Fruit fly (Drosophila melanogaster) whole organism, embryonic: ENCODE data around the gene meso18E.

ENCODE experiments used
- Abd-B ChIP-seq: fragments of 200-800 bp; sonication (Bioruptor generic); optimal IDR thresholded peaks from 2 replicates; lab custom pipeline; 2018; ENCODE audit warnings: missing biosample characterization, mild to moderate bottlenecking, missing genetic modification characterization, moderate library complexity
- Asciz ChIP-seq: fragments of 200-800 bp; sonication (Bioruptor generic); optimal IDR thresholded peaks from 2 replicates; lab custom pipeline; 2017; ENCODE audit warnings: missing biosample characterization, mild to moderate bottlenecking, missing genetic modification characterization, missing genetic modification reagents
- CG1024 ChIP-seq: fragments of 200-800 bp; sonication (Bioruptor generic); IDR thresholded peaks from 2 replicates; pipeline ENCODE4 v1.3.6; 2022; ENCODE audit warnings: missing biosample characterization, missing genetic modification characterization
- CG10462 ChIP-seq: fragments of 200-800 bp; sonication (Bioruptor generic); optimal IDR thresholded peaks from 2 replicates; lab custom pipeline; 2016; ENCODE audit warnings: missing biosample characterization, missing genetic modification characterization
- CG11093 ChIP-seq: fragments of 200-800 bp; sonication (Bioruptor generic); IDR thresholded peaks from 3 replicates; pipeline ENCODE4 v1.3.6; 2022; ENCODE audit warnings: missing biosample characterization, missing genetic modification characterization
- CG12391 ChIP-seq: fragments of 200-800 bp; sonication (Bioruptor generic); optimal IDR thresholded peaks from 3 replicates; lab custom pipeline; 2018; ENCODE audit warnings: missing biosample characterization, mild to moderate bottlenecking, missing genetic modification characterization, moderate library complexity
- CG12659 ChIP-seq: fragments of 200-800 bp; sonication (Bioruptor generic); optimal IDR thresholded peaks from 3 replicates; lab custom pipeline; 2017; ENCODE audit warnings: mild to moderate bottlenecking, missing biosample characterization, missing genetic modification reagents, missing genetic modification characterization
- CG12744 ChIP-seq: fragments of 200-800 bp; sonication (Bioruptor generic); optimal IDR thresholded peaks from 2 replicates; lab custom pipeline; 2016; ENCODE audit warnings: missing biosample characterization, missing genetic modification characterization
- CG14710 ChIP-seq: fragments of 200-800 bp; sonication (Bioruptor generic); optimal IDR thresholded peaks from 3 replicates; lab custom pipeline; 2019; ENCODE audit warnings: missing biosample characterization, mild to moderate bottlenecking, missing genetic modification characterization, moderate library complexity
- CG15514 ChIP-seq: fragments of 200-800 bp; sonication (Bioruptor generic); optimal IDR thresholded peaks from 3 replicates; lab custom pipeline; 2017; ENCODE audit warnings: missing biosample characterization, missing genetic modification characterization, mild to moderate bottlenecking, moderate library complexity, missing genetic modification reagents
- CG15696 ChIP-seq: fragments of 200-800 bp; sonication (Bioruptor generic); optimal IDR thresholded peaks from 2 replicates; lab custom pipeline; 2019; ENCODE audit warnings: missing biosample characterization, mild to moderate bottlenecking, missing genetic modification characterization, moderate library complexity
- CG16779 ChIP-seq: fragments of 200-800 bp; sonication (Bioruptor generic); IDR thresholded peaks from 2 replicates; pipeline ENCODE4 v1.3.6; 2022; ENCODE audit warnings: missing biosample characterization, missing genetic modification characterization
- CG17328 ChIP-seq: fragments of 200-800 bp; sonication (Bioruptor generic); IDR thresholded peaks from 2 replicates; pipeline ENCODE4 v1.3.6; 2022; ENCODE audit warnings: missing biosample characterization, missing genetic modification characterization
- CG30020 ChIP-seq: fragments of 200-800 bp; optimal IDR thresholded peaks from 2 replicates; lab custom pipeline; 2019; ENCODE audit warnings: missing biosample characterization, mild to moderate bottlenecking, missing genetic modification characterization, moderate library complexity
- CG32767 ChIP-seq: fragments of 200-800 bp; sonication (Bioruptor generic); IDR thresholded peaks from 2 replicates; pipeline ENCODE4 v1.3.6; 2022; ENCODE audit warnings: missing biosample characterization, missing genetic modification characterization
- CG4282 ChIP-seq: fragments of 200-800 bp; sonication (Bioruptor generic); optimal IDR thresholded peaks from 2 replicates; lab custom pipeline; 2016; ENCODE audit warnings: missing biosample characterization, missing genetic modification characterization
- CG5180 ChIP-seq: fragments of 200-800 bp; sonication (Bioruptor generic); optimal IDR thresholded peaks from 3 replicates; lab custom pipeline; 2017; ENCODE audit warnings: missing biosample characterization, missing genetic modification characterization, mild to moderate bottlenecking, moderate library complexity, missing genetic modification reagents
- CG6791 ChIP-seq: fragments of 200-800 bp; sonication (Bioruptor generic); IDR thresholded peaks from 3 replicates; pipeline ENCODE4 v1.3.6; 2022; ENCODE audit warnings: missing biosample characterization, missing genetic modification characterization; ENCODE audit not compliant: partially characterized antibody
- CG7372 ChIP-seq: fragments of 200-800 bp; sonication (Bioruptor generic); IDR thresholded peaks from 2 replicates; pipeline ENCODE4 v1.3.6; 2022; ENCODE audit warnings: missing biosample characterization, missing genetic modification characterization
- CG8765 ChIP-seq: fragments of 200-800 bp; sonication (Bioruptor generic); IDR thresholded peaks from 2 replicates; pipeline ENCODE4 v1.3.6; 2022; ENCODE audit warnings: missing biosample characterization, missing genetic modification characterization
- Dad ChIP-seq: fragments of 200-800 bp; sonication (Bioruptor generic); optimal IDR thresholded peaks from 3 replicates; lab custom pipeline; 2016; ENCODE audit warnings: missing biosample characterization, missing genetic modification characterization
- Dbx ChIP-seq: fragments of 200-800 bp; sonication (Bioruptor generic); IDR thresholded peaks from 3 replicates; pipeline ENCODE4 v1.3.6; 2022; ENCODE audit warnings: missing biosample characterization, missing genetic modification characterization
- Dp ChIP-seq: fragments of 200-800 bp; sonication (Bioruptor generic); optimal IDR thresholded peaks from 2 replicates; lab custom pipeline; 2018; ENCODE audit warnings: missing biosample characterization, mild to moderate bottlenecking, missing genetic modification characterization, moderate library complexity
- HLH4C ChIP-seq: fragments of 200-800 bp; sonication (Bioruptor generic); IDR thresholded peaks from 3 replicates; pipeline ENCODE4 v1.3.6; 2022; ENCODE audit warnings: missing biosample characterization, missing genetic modification characterization; ENCODE audit not compliant: partially characterized antibody
- MTF-1 ChIP-seq: fragments of 200-800 bp; sonication (Bioruptor generic); optimal IDR thresholded peaks from 2 replicates; lab custom pipeline; 2018; ENCODE audit warnings: missing biosample characterization, mild to moderate bottlenecking, missing genetic modification characterization, borderline replicate concordance
- PHDP ChIP-seq: fragments of 200-800 bp; sonication (Bioruptor generic); optimal IDR thresholded peaks from 3 replicates; lab custom pipeline; 2018; ENCODE audit warnings: missing biosample characterization, mild to moderate bottlenecking, missing genetic modification characterization, moderate library complexity
- Rx ChIP-seq: fragments of 200-800 bp; sonication (Bioruptor generic); IDR thresholded peaks from 2 replicates; pipeline ENCODE4 v1.3.6; 2022; ENCODE audit warnings: missing biosample characterization, missing genetic modification characterization
- Vsx1 ChIP-seq: fragments of 200-800 bp; sonication (Bioruptor generic); optimal IDR thresholded peaks from 2 replicates; lab custom pipeline; 2017; ENCODE audit warnings: missing biosample characterization, mild to moderate bottlenecking, missing genetic modification characterization, missing genetic modification reagents
- Xrp1 ChIP-seq: fragments of 200-800 bp; sonication (Bioruptor generic); IDR thresholded peaks from 2 replicates; pipeline ENCODE4 v1.3.6; 2022; ENCODE audit warnings: missing biosample characterization, missing genetic modification characterization
- aop ChIP-seq: fragments of 200-800 bp; sonication (Bioruptor generic); IDR thresholded peaks from 2 replicates; pipeline ENCODE4 v1.3.6; 2022; ENCODE audit warnings: missing biosample characterization, missing genetic modification characterization
- bab2 ChIP-seq: fragments of 200-800 bp; sonication (Bioruptor generic); optimal IDR thresholded peaks from 2 replicates; lab custom pipeline; 2016; ENCODE audit warnings: missing biosample characterization, missing genetic modification characterization
- bigmax ChIP-seq: fragments of 200-800 bp; sonication (Bioruptor generic); optimal IDR thresholded peaks from 2 replicates; lab custom pipeline; 2018; ENCODE audit warnings: missing biosample characterization, mild to moderate bottlenecking, missing genetic modification characterization
- dm ChIP-seq: fragments of 200-800 bp; sonication (Bioruptor generic); optimal IDR thresholded peaks from 3 replicates; lab custom pipeline; 2016; ENCODE audit warnings: missing biosample characterization, missing genetic modification characterization
- ewg ChIP-seq: fragments of 200-800 bp; sonication (Bioruptor generic); optimal IDR thresholded peaks from 3 replicates; lab custom pipeline; 2017; ENCODE audit warnings: mild to moderate bottlenecking, missing biosample characterization, missing genetic modification reagents, missing genetic modification characterization
- gce ChIP-seq: fragments of 200-800 bp; sonication (Bioruptor generic); IDR thresholded peaks from 3 replicates; pipeline ENCODE4 v1.3.6; 2022; ENCODE audit warnings: missing biosample characterization, missing genetic modification characterization
- grau ChIP-seq: fragments of 200-800 bp; optimal IDR thresholded peaks from 3 replicates; lab custom pipeline; 2019; ENCODE audit warnings: missing biosample characterization, mild to moderate bottlenecking, missing genetic modification characterization, moderate library complexity
- her ChIP-seq: fragments of 200-800 bp; sonication (Bioruptor generic); optimal IDR thresholded peaks from 2 replicates; lab custom pipeline; 2016; ENCODE audit warnings: missing biosample characterization, missing genetic modification characterization
- klu ChIP-seq: fragments of 200-800 bp; sonication (Bioruptor generic); IDR thresholded peaks from 2 replicates; pipeline ENCODE4 v1.3.6; 2022; ENCODE audit warnings: missing biosample characterization, missing genetic modification characterization
- knrl ChIP-seq: fragments of 200-800 bp; sonication (Bioruptor generic); IDR thresholded peaks from 3 replicates; pipeline ENCODE4 v1.3.6; 2022; ENCODE audit warnings: missing biosample characterization, missing genetic modification characterization; ENCODE audit not compliant: partially characterized antibody
- lov ChIP-seq, 2 experiments: fragments of 200-800 bp in 1 of 2; fragments of >200 bp in 1 of 2; sonication (Bioruptor generic) in 1 of 2; IDR thresholded peaks in 1 of 2; optimal IDR thresholded peaks in 1 of 2; 2 replicates in 1 of 2; 3 replicates in 1 of 2; pipeline versions ENCODE4 v1.3.6 to Lab custom; 2017 to 2022; ENCODE audit warnings: missing biosample characterization in 1 of 2, missing genetic modification characterization in 1 of 2
- nmo ChIP-seq: fragments of 200-800 bp; sonication (Bioruptor generic); optimal IDR thresholded peaks from 2 replicates; lab custom pipeline; 2018; ENCODE audit warnings: missing biosample characterization, mild to moderate bottlenecking, missing genetic modification characterization, moderate library complexity
- onecut ChIP-seq: fragments of 200-800 bp; sonication (Bioruptor generic); IDR thresholded peaks from 2 replicates; pipeline ENCODE4 v1.3.6; 2022; ENCODE audit warnings: missing biosample characterization, missing genetic modification characterization
- org-1 ChIP-seq: fragments of 200-800 bp; sonication (Bioruptor generic); optimal IDR thresholded peaks from 2 replicates; lab custom pipeline; 2017; ENCODE audit warnings: missing biosample characterization, missing genetic modification characterization
- phol ChIP-seq: fragments of 200-800 bp; sonication (Bioruptor generic); optimal IDR thresholded peaks from 3 replicates; lab custom pipeline; 2018; ENCODE audit warnings: missing biosample characterization, mild to moderate bottlenecking, missing genetic modification characterization, moderate library complexity
- sc ChIP-seq, 3 experiments: fragments of >200 bp in 2 of 3; fragments of 200-800 bp in 1 of 3; sonication (Bioruptor generic) in 1 of 3; optimal IDR thresholded peaks; 2 replicates in 2 of 3; 3 replicates in 1 of 3; lab custom pipeline; 2017; ENCODE audit warnings: mild to moderate bottlenecking in 1 of 3, missing biosample characterization in 1 of 3, missing genetic modification characterization in 1 of 3, missing genetic modification reagents in 1 of 3
- schlank ChIP-seq: fragments of 200-800 bp; sonication (Bioruptor generic); optimal IDR thresholded peaks from 2 replicates; lab custom pipeline; 2018; ENCODE audit warnings: missing biosample characterization, mild to moderate bottlenecking, missing genetic modification characterization
- so ChIP-seq: fragments of 200-800 bp; sonication (Bioruptor generic); IDR thresholded peaks from 3 replicates; pipeline ENCODE4 v1.3.6; 2022; ENCODE audit warnings: missing biosample characterization, missing genetic modification characterization
- stwl ChIP-seq: fragments of 200-800 bp; sonication (Bioruptor generic); optimal IDR thresholded peaks from 3 replicates; lab custom pipeline; 2018; ENCODE audit warnings: missing biosample characterization, mild to moderate bottlenecking, missing genetic modification characterization, moderate library complexity
- wek ChIP-seq: fragments of 200-800 bp; sonication (Bioruptor generic); optimal IDR thresholded peaks from 3 replicates; lab custom pipeline; 2018; ENCODE audit warnings: missing biosample characterization, mild to moderate bottlenecking, missing genetic modification characterization, moderate library complexity
- zfh1 ChIP-seq: fragments of 200-800 bp; sonication (Bioruptor generic); IDR thresholded peaks from 3 replicates; pipeline ENCODE4 v1.3.6; 2022; ENCODE audit warnings: missing biosample characterization, missing genetic modification characterization

The meso18E gene

dm6 chrX:19704083-19704482 is 8.8 kb downstream of the meso18E start, which contains the start of the genes CG14230 and CG14232 (continued):
- TF ChIP-seq her (GFP tag; lab: Kevin White, UChicago) (no peak), CG5180 (GFP tag; lab: Kevin White, UChicago) (no peak), Xrp1 (GFP tag; lab: Robert Waterston, UW) (no peak), Dp (GFP tag; lab: Kevin White, UChicago) (peak; percentile 34), gce (no peak), CG15696 (tag; lab: Kevin White, UChicago) (no peak), klu (GFP tag; lab: Robert Waterston, UW) (no peak), Dad (GFP tag; lab: Kevin White, UChicago) (no peak), CG7372 (GFP tag; lab: Robert Waterston, UW) (no peak), HLH4C (GFP tag; lab: Robert Waterston, UW) (no peak), org-1 (GFP tag; lab: Kevin White, UChicago) (no peak), Dbx (no peak), lov (optimal IDR thresholded peaks at IDR 0.05; lab: Kevin White, UChicago) (no peak), lov (GFP tag; IDR thresholded peaks at IDR 0.05; lab: Robert Waterston, UW) (no peak), CG8765 (GFP tag; lab: Robert Waterston, UW) (0 out of 2 replicates have a peak, but pooled peaks have one; percentile 17), CG12744 (GFP tag; lab: Kevin White, UChicago) (no peak), schlank (tag; lab: Kevin White, UChicago) (no peak), grau (peak; percentile 17), zfh1 (no peak), aop (no peak), CG14710 (tag; lab: Kevin White, UChicago) (peak; percentile 62), CG10462 (GFP tag; lab: Kevin White, UChicago) (no peak), bigmax (GFP tag; lab: Kevin White, UChicago) (no peak), Vsx1 (no peak), Asciz (GFP tag; lab: Kevin White, UChicago) (no peak), CG4282 (GFP tag; lab: Kevin White, UChicago) (no peak), CG12659 (GFP tag; lab: Kevin White, UChicago) (peak; percentile 51), sc (optimal IDR thresholded peaks at IDR 0.05; lab: Kevin White, UChicago) (no peak), sc (GFP tag; optimal IDR thresholded peaks at IDR 0.05; lab: Kevin White, UChicago) (no peak), dm (GFP tag; lab: Kevin White, UChicago) (peak; percentile 84), CG11093 (no peak), knrl (0 out of 3 replicates have a peak, but pooled peaks have one; percentile 39), PHDP (peak; percentile 5), CG15514 (GFP tag; lab: Kevin White, UChicago) (peak; percentile 41), CG32767 (GFP tag; lab: Robert Waterston, UW) (no peak), phol (peak; percentile 24), so (GFP tag; lab: Robert Waterston, UW) (no peak), ewg (peak; percentile 26), wek (GFP tag; lab: Kevin White, UChicago) (no peak), bab2 (GFP tag; lab: Kevin White, UChicago) (no peak), CG1024 (GFP tag; lab: Robert Waterston, UW) (no peak), nmo (GFP tag; lab: Kevin White, UChicago) (peak; percentile 44), MTF-1 (GFP tag; lab: Kevin White, UChicago) (no peak), stwl (tag; lab: Kevin White, UChicago) (peak; percentile 89), Abd-B (GFP tag; lab: Kevin White, UChicago) (peak; percentile 61), CG17328 (no peak), CG12391 (tag; lab: Kevin White, UChicago) (peak; percentile 33), CG30020 (tag; lab: Kevin White, UChicago) (peak; percentile 47), CG16779 (GFP tag; lab: Robert Waterston, UW) (no peak), CG6791 (no peak), Rx (GFP tag; lab: Robert Waterston, UW) (no peak), onecut (no peak)
